Worm (Caenorhabditis elegans): ENCODE results near the gene anat-1.

The anat-1 gene

DNA sequence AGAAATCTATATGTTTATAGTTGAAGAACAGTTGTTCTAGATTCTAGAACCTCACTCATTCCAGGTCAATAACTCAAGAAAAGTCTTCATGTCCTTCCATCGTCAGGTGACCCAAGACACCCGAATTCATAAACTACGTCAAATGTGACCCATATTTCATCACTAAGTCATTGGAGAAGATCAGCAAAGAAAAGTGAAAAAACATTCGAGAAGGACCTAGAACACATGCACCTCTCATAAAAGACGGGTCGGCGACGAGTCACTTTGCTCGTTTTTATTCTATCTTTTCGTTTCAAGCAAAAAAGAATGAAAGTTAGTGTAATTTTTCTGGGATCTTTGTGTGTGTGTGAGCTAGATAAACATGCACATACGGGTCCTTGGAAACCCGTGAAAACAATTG is 19.4 kb upstream of the anat-1 start:
- TF ChIP-seq F37D6.2 (tag; optimal IDR thresholded peaks at IDR 0.05) (no peak), ZK546.5 (tag; optimal IDR thresholded peaks at IDR 0.05) (no peak), aha-1 (tag) (peak; percentile 68), saeg-2 (GFP tag; IDR thresholded peaks at IDR 0.05) (no peak), ztf-11 (tag; optimal IDR thresholded peaks at IDR 0.05) (no peak), Y5F2A.4 (GFP tag; optimal IDR thresholded peaks at IDR 0.05) (no peak), mxl-2 (GFP tag; conservative IDR thresholded peaks at IDR 0.05) (0 out of 2 replicates have a peak, but pooled peaks have one; percentile 18), jun-1 (tag; optimal IDR thresholded peaks at IDR 0.05) (no peak), ceh-62 (tag; optimal IDR thresholded peaks at IDR 0.05) (no peak), gei-8 (GFP tag; optimal IDR thresholded peaks at IDR 0.05) (no peak), pha-4 (GFP tag; IDR thresholded peaks at IDR 0.05) (no peak), pha-4 (tag; optimal IDR thresholded peaks at IDR 0.05) (no peak), nhr-41 (GFP tag; IDR thresholded peaks at IDR 0.05) (no peak), nhr-11 (tag; optimal IDR thresholded peaks at IDR 0.05) (peak; percentile 69), mes-2 (tag; optimal IDR thresholded peaks at IDR 0.05; ENCODE audit: poor library complexity, severe bottlenecking) (no peak), lsy-2 (tag; optimal IDR thresholded peaks at IDR 0.05) (peak; percentile 24 to 25), dve-1 (tag; optimal IDR thresholded peaks at IDR 0.05; ENCODE audit: insufficient read depth) (no peak), ces-1 (GFP tag; optimal IDR thresholded peaks at IDR 0.05) (no peak), vab-7 (GFP tag; IDR thresholded peaks at IDR 0.05) (no peak), madf-9 (GFP tag; conservative IDR thresholded peaks at IDR 0.05) (no peak), lin-38 (GFP tag; IDR thresholded peaks at IDR 0.05) (no peak), aly-2 (tag; optimal IDR thresholded peaks at IDR 0.05) (no peak), T26A8.4 (GFP tag; IDR thresholded peaks at IDR 0.05) (0 out of 2 replicates have a peak, but pooled peaks have one; percentile 44), mdl-1 (tag; optimal IDR thresholded peaks at IDR 0.05) (no peak), tra-1 (GFP tag; IDR thresholded peaks at IDR 0.05) (no peak), daf-16 (GFP tag; optimal IDR thresholded peaks at IDR 0.05) (peak in 1 of 2 experiments; percentile 98), daf-16 (tag; optimal IDR thresholded peaks at IDR 0.05) (no peak), hlh-11 (tag; optimal IDR thresholded peaks at IDR 0.05) (peak; percentile 55), ceh-20 (GFP tag; IDR thresholded peaks at IDR 0.05) (peak; percentile 60; the same call in 1 of the 2 replicates), hlh-30 (tag; optimal IDR thresholded peaks at IDR 0.05; ENCODE audit: insufficient read depth) (peak; percentile 61), nhr-10 (tag; optimal IDR thresholded peaks at IDR 0.05) (no peak), ceh-44 (GFP tag; IDR thresholded peaks at IDR 0.05) (no peak), dmd-6 (GFP tag; IDR thresholded peaks at IDR 0.05) (no peak), R02D3.7 (tag; optimal IDR thresholded peaks at IDR 0.05) (no peak), dmd-9 (GFP tag; IDR thresholded peaks at IDR 0.05) (no peak), F49E8.2 (tag; optimal IDR thresholded peaks at IDR 0.05; ENCODE audit: borderline replicate concordance) (no peak), fkh-10 (GFP tag; optimal IDR thresholded peaks at IDR 0.05) (no peak), mdt-29 (GFP tag; IDR thresholded peaks at IDR 0.05) (peak; percentile 52), nhr-6 (tag; optimal IDR thresholded peaks at IDR 0.05) (no peak), Y75B8A.6 (GFP tag; IDR thresholded peaks at IDR 0.05) (no peak)

DNA sequence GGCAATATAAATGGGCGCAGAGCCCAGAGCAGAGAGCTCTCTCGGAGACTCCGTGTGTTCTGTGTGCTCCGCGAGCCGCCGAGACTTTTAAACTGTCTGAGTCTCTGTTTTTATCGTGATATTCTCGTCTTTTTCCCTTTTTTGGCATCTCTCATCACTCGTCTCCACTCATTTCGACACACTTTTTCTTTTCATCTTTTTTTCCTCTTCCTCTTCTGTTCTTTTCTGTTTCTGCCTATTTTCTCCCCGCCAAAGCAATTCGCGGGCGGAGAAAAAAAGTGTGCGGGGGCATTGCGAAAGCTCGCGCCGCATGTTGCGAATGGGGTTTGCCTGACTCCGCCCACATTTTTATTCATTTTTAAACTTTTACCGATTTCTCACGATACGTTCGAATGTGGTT is 14.3 kb upstream of the anat-1 start:
- TF ChIP-seq hlh-11 (tag; optimal IDR thresholded peaks at IDR 0.05) (peak; percentile 87), jun-1 (tag; optimal IDR thresholded peaks at IDR 0.05) (peak; percentile 57), set-16 (GFP tag; IDR thresholded peaks at IDR 0.05) (peak; percentile 71), zfp-2 (tag; optimal IDR thresholded peaks at IDR 0.05) (peak; percentile 48), nhr-111 (GFP tag; optimal IDR thresholded peaks at IDR 0.05) (no peak), lin-38 (GFP tag; IDR thresholded peaks at IDR 0.05) (peak; percentile 87), hif-1 (tag; optimal IDR thresholded peaks at IDR 0.05) (peak; percentile 20 to 84), madf-5 (GFP tag; IDR thresholded peaks at IDR 0.05) (peak in 1 of 2 experiments; percentile 64; a peak in 1 of 4 replicates), egl-43 (GFP tag; IDR thresholded peaks at IDR 0.05) (peak; percentile 84), fkh-10 (GFP tag; optimal IDR thresholded peaks at IDR 0.05) (peak; percentile 90), aly-2 (tag; optimal IDR thresholded peaks at IDR 0.05) (no peak), mxl-3 (GFP tag; optimal IDR thresholded peaks at IDR 0.05) (peak; percentile 68), mxl-2 (GFP tag; conservative IDR thresholded peaks at IDR 0.05) (no peak), rbr-2 (tag; optimal IDR thresholded peaks at IDR 0.05) (peak; percentile 88), lin-13 (GFP tag; optimal IDR thresholded peaks at IDR 0.05) (peak; percentile 56), snpc-4 (tag; optimal IDR thresholded peaks at IDR 0.05) (no peak), mes-2 (tag; optimal IDR thresholded peaks at IDR 0.05; ENCODE audit: poor library complexity, severe bottlenecking) (peak; percentile 92), F44E2.7 (GFP tag; IDR thresholded peaks at IDR 0.05) (0 out of 2 replicates have a peak, but pooled peaks have one; percentile 37)
